Worm (Caenorhabditis elegans) whole organism, early embryonic: Measurements from ENCODE around the gene srj-22.

ENCODE experiments used
- F13C5.2 ChIP-seq: sonication (generic microtip); optimal IDR thresholded peaks from 2 replicates; lab custom pipeline; 2017; ENCODE audit warnings: mild to moderate bottlenecking, missing genetic modification characterization, inconsistent platforms, missing compliant biosample characterization
- aly-1 ChIP-seq: sonication (generic microtip); optimal IDR thresholded peaks from 2 replicates; lab custom pipeline; 2016; ENCODE audit warnings: missing genetic modification characterization, missing compliant biosample characterization
- ama-1 ChIP-seq: fragments of 150-350 bp; optimal IDR thresholded peaks from 2 replicates; lab custom pipeline; 2014
- ceh-13 ChIP-seq: fragments of 200-800 bp; sonication (Bioruptor generic); optimal IDR thresholded peaks from 2 replicates; lab custom pipeline; 2018; ENCODE audit warnings: mild to moderate bottlenecking, missing genetic modification characterization, missing compliant biosample characterization
- ceh-36 ChIP-seq: sonication (generic microtip); optimal IDR thresholded peaks from 2 replicates; lab custom pipeline; 2016; ENCODE audit warnings: missing genetic modification characterization, inconsistent platforms, missing compliant biosample characterization
- ets-7 ChIP-seq: sonication (generic microtip); optimal IDR thresholded peaks from 2 replicates; lab custom pipeline; 2016; ENCODE audit warnings: missing genotype, missing genetic modification characterization, missing compliant biosample characterization
- flt-1 ChIP-seq: fragments of 200-800 bp; sonication (Bioruptor generic); IDR thresholded peaks from 2 replicates; pipeline ENCODE4 v1.3.6; 2022; ENCODE audit warnings: missing genetic modification characterization, missing compliant biosample characterization
- hmg-4 ChIP-seq: fragments of 200-800 bp; sonication (Bioruptor generic); optimal IDR thresholded peaks from 2 replicates; lab custom pipeline; 2018; ENCODE audit warnings: mild to moderate bottlenecking, missing genetic modification characterization, missing compliant biosample characterization
- hnd-1 ChIP-seq: sonication (generic microtip); optimal IDR thresholded peaks from 2 replicates; lab custom pipeline; 2016; ENCODE audit warnings: missing genetic modification characterization, missing compliant biosample characterization
- scrt-1 ChIP-seq: fragments of 200-800 bp; sonication (Bioruptor generic); IDR thresholded peaks from 2 replicates; pipeline ENCODE4 v1.3.6; 2022; ENCODE audit warnings: missing genetic modification characterization, missing compliant biosample characterization
- sea-1 ChIP-seq: fragments of 200-800 bp; sonication (Bioruptor generic); conservative IDR thresholded peaks from 2 replicates; pipeline ENCODE4 v1.3.6; 2022; ENCODE audit warnings: missing genetic modification characterization, missing compliant biosample characterization

- TF ChIP-seq flt-1 (GFP tag; lab: Robert Waterston, UW), result no peak
- TF ChIP-seq ets-7 (tag; lab: Kevin White, UChicago), result no peak
- TF ChIP-seq hnd-1 (tag; lab: Kevin White, UChicago), result no peak
- TF ChIP-seq F13C5.2 (tag; lab: Kevin White, UChicago), result no peak
- no peak for TF ChIP-seq ama-1 (lab: Kevin White, UChicago)
- no peak for TF ChIP-seq scrt-1 (GFP tag; lab: Robert Waterston, UW)
- no peak for TF ChIP-seq aly-1
- no peak for TF ChIP-seq ceh-13 (GFP tag; lab: Kevin White, UChicago)
- TF ChIP-seq sea-1 (GFP tag; lab: Robert Waterston, UW), result no peak
- TF ChIP-seq ceh-36 (tag; lab: Kevin White, UChicago), result no peak
- no peak for TF ChIP-seq hmg-4
Measured at ce11 chrV:10731989-10732472, 11.5 kb downstream of the srj-22 start, which contains the start of gene T28B11.1.
